Worm (Caenorhabditis elegans) whole organism, early embryonic: ENCODE results near the gene D2062.4.

Source experiments
- ama-1 ChIP-seq: fragments of 150-350 bp; optimal IDR thresholded peaks from 2 replicates; lab custom pipeline; 2014
- ceh-13 ChIP-seq: fragments of 200-800 bp; sonication (Bioruptor generic); optimal IDR thresholded peaks from 2 replicates; lab custom pipeline; 2018; ENCODE audit warnings: mild to moderate bottlenecking, missing genetic modification characterization, missing compliant biosample characterization
- tbx-11 ChIP-seq: fragments of 200-800 bp; sonication (Bioruptor generic); IDR thresholded peaks from 2 replicates; pipeline ENCODE4 v1.3.6; 2022; ENCODE audit warnings: missing genetic modification characterization, missing compliant biosample characterization
- tbx-37 ChIP-seq: fragments of 200-800 bp; sonication (Bioruptor generic); conservative IDR thresholded peaks from 2 replicates; pipeline ENCODE4 v1.3.6; 2022; ENCODE audit warnings: missing genetic modification reagents, missing genetic modification characterization, missing compliant biosample characterization

DNA sequence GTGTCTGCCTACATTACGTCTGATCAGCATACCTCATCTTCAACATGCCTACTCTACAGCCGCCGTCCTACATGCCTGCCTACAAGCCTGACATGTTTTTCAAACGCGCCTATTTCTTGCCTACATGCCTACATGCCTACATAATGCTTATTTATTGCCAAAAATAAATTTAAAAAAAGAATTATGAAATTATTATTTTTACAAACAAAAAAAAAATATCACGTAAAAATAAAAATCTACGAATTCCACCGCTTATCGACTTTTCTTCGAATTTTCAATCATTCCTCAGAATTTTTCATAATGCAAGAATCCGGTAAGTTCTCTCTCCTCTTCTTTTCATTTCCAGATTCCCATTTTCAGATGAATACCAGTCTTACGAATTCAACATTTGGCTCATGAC is 722 bp upstream of the D2062.4 start, which contains the start of gene D2062.5:
- TF ChIP-seq tbx-11 (GFP tag; lab: Robert Waterston, UW) (no peak), ceh-13 (no peak), ama-1 (lab: Kevin White, UChicago) (no peak), tbx-37 (GFP tag; lab: Robert Waterston, UW) (no peak)
